Worm (Caenorhabditis elegans) whole organism, mixed stage, embryonic: ENCODE measurements around the gene F46B6.2.

ENCODE experiments used
- cnd-1 ChIP-seq: fragments of 200-800 bp; sonication (Bioruptor generic); optimal IDR thresholded peaks from 2 replicates; lab custom pipeline; 2018; ENCODE audit warnings: mild to moderate bottlenecking, missing genetic modification characterization, missing compliant biosample characterization
- lin-13 ChIP-seq: fragments of 150-350 bp; optimal IDR thresholded peaks from 2 replicates; lab custom pipeline; 2014; ENCODE audit warnings: missing biosample characterization, missing genetic modification characterization
- nhr-28 ChIP-seq: fragments of 150-350 bp; optimal IDR thresholded peaks from 2 replicates; lab custom pipeline; 2014; ENCODE audit warnings: missing biosample characterization, missing genetic modification characterization
- sptf-1 ChIP-seq: sonication (generic microtip); optimal IDR thresholded peaks from 2 replicates; lab custom pipeline; 2017; ENCODE audit warnings: mild to moderate bottlenecking, missing genetic modification characterization, moderate library complexity, missing compliant biosample characterization
- tbx-8 ChIP-seq: fragments of 200-800 bp; sonication (Bioruptor generic); optimal IDR thresholded peaks from 2 replicates; lab custom pipeline; 2018; ENCODE audit warnings: mild to moderate bottlenecking, missing genetic modification characterization, moderate library complexity, missing compliant biosample characterization
- unc-39 ChIP-seq: fragments of 150-350 bp; optimal IDR thresholded peaks from 2 replicates; lab custom pipeline; 2014; ENCODE audit warnings: missing biosample characterization, missing genetic modification characterization

- no peak for TF ChIP-seq unc-39 (tag; lab: Kevin White, UChicago)
- TF ChIP-seq cnd-1 (tag; lab: Kevin White, UChicago) = no peak
- TF ChIP-seq nhr-28 (tag; lab: Kevin White, UChicago) = no peak
- TF ChIP-seq tbx-8 (GFP tag; lab: Kevin White, UChicago) = no peak
- no peak for TF ChIP-seq sptf-1 (tag; lab: Kevin White, UChicago)
- TF ChIP-seq lin-13 = no peak
Measured at ce11 chrV:9775734-9776133, 3.6 kb downstream of the F46B6.2 start, which contains the start of gene F46B6.12.
